Worm (Caenorhabditis elegans): ENCODE measurements around the gene har-1.

- no peak for TF ChIP-seq nhr-77 (tag; optimal IDR thresholded peaks at IDR 0.05)
- no peak for TF ChIP-seq nhr-25 (tag; optimal IDR thresholded peaks at IDR 0.05)
- TF ChIP-seq elt-3 (tag; optimal IDR thresholded peaks at IDR 0.05) = no peak
- TF ChIP-seq R02D3.7 (tag; optimal IDR thresholded peaks at IDR 0.05) = no peak
- no peak for TF ChIP-seq blmp-1 (tag; optimal IDR thresholded peaks at IDR 0.05; ENCODE audit: insufficient read depth)
- TF ChIP-seq egl-27 (tag; optimal IDR thresholded peaks at IDR 0.05) = no peak
- no peak for TF ChIP-seq lsy-2 (tag; optimal IDR thresholded peaks at IDR 0.05)
- no peak for TF ChIP-seq sma-3 (GFP tag; optimal IDR thresholded peaks at IDR 0.05)
- TF ChIP-seq snpc-4 (tag; optimal IDR thresholded peaks at IDR 0.05) = no peak
- TF ChIP-seq gmeb-1 (tag; optimal IDR thresholded peaks at IDR 0.05) = no peak
- no peak for TF ChIP-seq skn-1 (tag; optimal IDR thresholded peaks at IDR 0.05)
- TF ChIP-seq nhr-11 (tag; optimal IDR thresholded peaks at IDR 0.05) = no peak
- TF ChIP-seq lin-39 (tag; optimal IDR thresholded peaks at IDR 0.05) = no peak
- no peak for TF ChIP-seq elt-1 (tag; optimal IDR thresholded peaks at IDR 0.05)
Observed at ce11 chrIII:4152828-4153227, 974 bp downstream of the har-1 start.

All from whole organism, L2 larva.